Worm (Caenorhabditis elegans) whole organism, L4 larva: Measurements from ENCODE around the gene shc-2.
A peak's percentile ranks its signal among the peaks of the same experiment; 100 is the strongest.

ENCODE experiments used
- mep-1 ChIP-seq: fragments of 150-350 bp; sonication (generic microtip); optimal IDR thresholded peaks from 3 replicates; lab custom pipeline; 2014; ENCODE audit warnings: missing biosample characterization, missing genetic modification characterization
- nhr-41 ChIP-seq: fragments of 200-800 bp; sonication (Bioruptor generic); IDR thresholded peaks from 2 replicates; pipeline ENCODE4 v1.3.6; 2022; ENCODE audit warnings: missing genetic modification reagents, missing genetic modification characterization, missing compliant biosample characterization
- rbr-2 ChIP-seq: sonication (generic microtip); optimal IDR thresholded peaks from 2 replicates; lab custom pipeline; 2016; ENCODE audit warnings: missing genotype, missing genetic modification characterization, missing compliant biosample characterization
- skn-1 ChIP-seq: fragments of 150-350 bp; optimal IDR thresholded peaks from 2 replicates; lab custom pipeline; 2014; ENCODE audit warnings: missing biosample characterization, missing genetic modification characterization
- snpc-4 ChIP-seq: fragments of 150-350 bp; optimal IDR thresholded peaks from 2 replicates; lab custom pipeline; 2014; ENCODE audit warnings: missing biosample characterization, missing genetic modification characterization
- zag-1 ChIP-seq: fragments of 150-350 bp; optimal IDR thresholded peaks from 2 replicates; lab custom pipeline; 2014; ENCODE audit warnings: missing biosample characterization, missing genetic modification characterization

ce11 chrII:4925198-4925764, 43.7 kb upstream of the shc-2 start, which contains the start of gene aagr-2:
- TF ChIP-seq snpc-4 (tag; lab: Kevin White, UChicago) = no peak
- no peak for TF ChIP-seq zag-1 (tag; lab: Kevin White, UChicago)
- peak; percentile 77; the same call in 1 of the 2 replicates for TF ChIP-seq nhr-41 (GFP tag; lab: Robert Waterston, UW)
- no peak for TF ChIP-seq rbr-2
- TF ChIP-seq mep-1 (tag; lab: Kevin White, UChicago) = peak; percentile 62
- TF ChIP-seq skn-1 (tag; lab: Kevin White, UChicago) = no peak
